Fruit fly (Drosophila melanogaster) whole organism, embryonic: ENCODE measurements around the gene Rpp14a.
A peak's percentile ranks its signal among the peaks of the same experiment; 100 is the strongest.

ENCODE experiments used
- Abd-B ChIP-seq: fragments of 200-800 bp; sonication (Bioruptor generic); optimal IDR thresholded peaks from 2 replicates; lab custom pipeline; 2018; ENCODE audit warnings: missing biosample characterization, mild to moderate bottlenecking, missing genetic modification characterization, moderate library complexity
- Adf1 ChIP-seq: fragments of 200-800 bp; sonication (Bioruptor generic); IDR thresholded peaks from 2 replicates; pipeline ENCODE4 v1.3.6; 2022; ENCODE audit warnings: missing biosample characterization, missing genetic modification characterization
- Asciz ChIP-seq: fragments of 200-800 bp; sonication (Bioruptor generic); optimal IDR thresholded peaks from 2 replicates; lab custom pipeline; 2017; ENCODE audit warnings: missing biosample characterization, mild to moderate bottlenecking, missing genetic modification characterization, missing genetic modification reagents
- BEAF-32 ChIP-seq: fragments of 200-800 bp; sonication (Bioruptor generic); optimal IDR thresholded peaks from 3 replicates; lab custom pipeline; 2017; ENCODE audit warnings: missing biosample characterization, missing genetic modification characterization, mild to moderate bottlenecking, moderate library complexity, missing genetic modification reagents
- CG11093 ChIP-seq: fragments of 200-800 bp; sonication (Bioruptor generic); IDR thresholded peaks from 3 replicates; pipeline ENCODE4 v1.3.6; 2022; ENCODE audit warnings: missing biosample characterization, missing genetic modification characterization
- CG13894 ChIP-seq: fragments of 200-800 bp; sonication (Bioruptor generic); optimal IDR thresholded peaks from 3 replicates; lab custom pipeline; 2018; ENCODE audit warnings: missing biosample characterization, mild to moderate bottlenecking, missing genetic modification characterization, moderate library complexity
- CG15269 ChIP-seq: fragments of 200-800 bp; sonication (Bioruptor generic); optimal IDR thresholded peaks from 2 replicates; lab custom pipeline; 2018; ENCODE audit warnings: missing biosample characterization, mild to moderate bottlenecking, missing genetic modification characterization, moderate library complexity
- CG15479 ChIP-seq: fragments of 200-800 bp; sonication (Bioruptor generic); optimal IDR thresholded peaks from 3 replicates; lab custom pipeline; 2019; ENCODE audit warnings: missing biosample characterization, mild to moderate bottlenecking, missing genetic modification characterization, moderate library complexity
- CG16779 ChIP-seq: fragments of 200-800 bp; sonication (Bioruptor generic); IDR thresholded peaks from 2 replicates; pipeline ENCODE4 v1.3.6; 2022; ENCODE audit warnings: missing biosample characterization, missing genetic modification characterization
- CG17361 ChIP-seq: fragments of 200-800 bp; sonication (Bioruptor generic); IDR thresholded peaks from 3 replicates; pipeline ENCODE4 v1.3.6; 2022; ENCODE audit warnings: missing biosample characterization, missing genetic modification characterization
- CG17802 ChIP-seq: fragments of 200-800 bp; sonication (Bioruptor generic); optimal IDR thresholded peaks from 2 replicates; lab custom pipeline; 2018; ENCODE audit warnings: missing biosample characterization, mild to moderate bottlenecking, missing genetic modification characterization, moderate library complexity
- CG1792 ChIP-seq: fragments of 200-800 bp; sonication (Bioruptor generic); optimal IDR thresholded peaks from 2 replicates; lab custom pipeline; 2016; ENCODE audit warnings: missing biosample characterization, missing genetic modification characterization
- CG18764 ChIP-seq: fragments of 200-800 bp; sonication (Bioruptor generic); optimal IDR thresholded peaks from 3 replicates; lab custom pipeline; 2016; ENCODE audit warnings: missing biosample characterization, missing genetic modification characterization
- CG2116 ChIP-seq: fragments of 200-800 bp; sonication (Bioruptor generic); optimal IDR thresholded peaks from 3 replicates; lab custom pipeline; 2018; ENCODE audit warnings: missing biosample characterization, mild to moderate bottlenecking, missing genetic modification characterization
- CG33557 ChIP-seq: fragments of 200-800 bp; sonication (Bioruptor generic); optimal IDR thresholded peaks from 2 replicates; lab custom pipeline; 2019; ENCODE audit warnings: missing biosample characterization, mild to moderate bottlenecking, missing genetic modification characterization, moderate library complexity
- CG4820 ChIP-seq: fragments of 200-800 bp; sonication (Bioruptor generic); optimal IDR thresholded peaks from 3 replicates; lab custom pipeline; 2016; ENCODE audit warnings: missing biosample characterization, missing genetic modification characterization
- CG6254 ChIP-seq: fragments of 200-800 bp; sonication (Bioruptor generic); optimal IDR thresholded peaks from 3 replicates; lab custom pipeline; 2017; ENCODE audit warnings: mild to moderate bottlenecking, missing biosample characterization, missing genetic modification reagents, missing genetic modification characterization
- CG6272 ChIP-seq: fragments of 200-800 bp; sonication (Bioruptor generic); IDR thresholded peaks from 2 replicates; pipeline ENCODE4 v1.3.6; 2022; ENCODE audit warnings: missing biosample characterization, missing genetic modification characterization
- CG8290 ChIP-seq, 3 experiments: fragments of 200-800 bp; sonication (Bioruptor generic); optimal IDR thresholded peaks; 2 replicates each; lab custom pipeline; 2016 to 2019; ENCODE audit warnings: missing biosample characterization in 3 of 3, missing genetic modification characterization in 3 of 3, mild to moderate bottlenecking in 2 of 3, moderate library complexity in 1 of 3
- CG8765 ChIP-seq: fragments of 200-800 bp; sonication (Bioruptor generic); IDR thresholded peaks from 2 replicates; pipeline ENCODE4 v1.3.6; 2022; ENCODE audit warnings: missing biosample characterization, missing genetic modification characterization
- Eip74EF ChIP-seq, 2 experiments: fragments of 200-800 bp in 1 of 2; fragments of >200 bp in 1 of 2; sonication (Bioruptor generic) in 1 of 2; optimal IDR thresholded peaks; 2 replicates each; lab custom pipeline; 2017 to 2019; ENCODE audit warnings: missing biosample characterization in 2 of 2, missing genetic modification characterization in 2 of 2, mild to moderate bottlenecking in 1 of 2, moderate library complexity in 1 of 2
- Fer3 ChIP-seq: fragments of 200-800 bp; sonication (Bioruptor generic); optimal IDR thresholded peaks from 2 replicates; lab custom pipeline; 2018; ENCODE audit warnings: missing biosample characterization, mild to moderate bottlenecking, missing genetic modification characterization, moderate library complexity
- Hand ChIP-seq: fragments of 200-800 bp; sonication (Bioruptor generic); optimal IDR thresholded peaks from 2 replicates; lab custom pipeline; 2017; ENCODE audit warnings: mild to moderate bottlenecking, missing biosample characterization, missing genetic modification reagents, missing genetic modification characterization
- Lpt ChIP-seq: fragments of >200 bp; optimal IDR thresholded peaks from 2 replicates; lab custom pipeline; 2018; ENCODE audit warnings: missing biosample characterization, missing genetic modification characterization
- MBD-R2 ChIP-seq: fragments of 200-800 bp; sonication (Bioruptor generic); IDR thresholded peaks from 2 replicates; pipeline ENCODE4 v1.3.6; 2022; ENCODE audit warnings: missing biosample characterization, missing genetic modification characterization
- MTF-1 ChIP-seq: fragments of 200-800 bp; sonication (Bioruptor generic); optimal IDR thresholded peaks from 2 replicates; lab custom pipeline; 2018; ENCODE audit warnings: missing biosample characterization, mild to moderate bottlenecking, missing genetic modification characterization, borderline replicate concordance
- Max ChIP-seq: fragments of 200-800 bp; sonication (Bioruptor generic); optimal IDR thresholded peaks from 2 replicates; lab custom pipeline; 2016; ENCODE audit warnings: missing biosample characterization, mild to moderate bottlenecking, missing genetic modification characterization
- NC2α ChIP-seq: fragments of 200-800 bp; sonication (Bioruptor generic); optimal IDR thresholded peaks from 2 replicates; lab custom pipeline; 2016; ENCODE audit warnings: missing biosample characterization, missing genetic modification characterization
- NFAT ChIP-seq: fragments of 200-800 bp; sonication (Bioruptor generic); IDR thresholded peaks from 2 replicates; pipeline ENCODE4 v1.3.6; 2022; ENCODE audit warnings: missing biosample characterization, missing genetic modification characterization
- Oaz ChIP-seq: fragments of 200-800 bp; sonication (Bioruptor generic); IDR thresholded peaks from 2 replicates; pipeline ENCODE4 v1.3.6; 2022; ENCODE audit warnings: missing biosample characterization, missing genetic modification characterization
- Optix ChIP-seq: fragments of 200-800 bp; sonication (Bioruptor generic); IDR thresholded peaks from 3 replicates; pipeline ENCODE4 v1.3.6; 2022; ENCODE audit warnings: missing biosample characterization, missing genetic modification characterization
- Scr ChIP-seq: fragments of 200-800 bp; sonication (Bioruptor generic); IDR thresholded peaks from 2 replicates; pipeline ENCODE4 v1.3.6; 2022; ENCODE audit warnings: missing biosample characterization, missing genetic modification characterization; ENCODE audit not compliant: partially characterized antibody
- Usf ChIP-seq: fragments of 200-800 bp; sonication (Bioruptor generic); optimal IDR thresholded peaks from 2 replicates; lab custom pipeline; 2017; ENCODE audit warnings: missing genotype, missing biosample characterization, missing genetic modification characterization
- bowl ChIP-seq: fragments of 200-800 bp; sonication (Bioruptor generic); IDR thresholded peaks from 2 replicates; pipeline ENCODE4 v1.3.6; 2022; ENCODE audit warnings: missing biosample characterization, missing genetic modification characterization
- cad ChIP-seq: fragments of >200 bp; optimal IDR thresholded peaks from 2 replicates; lab custom pipeline; 2017; ENCODE audit warnings: missing biosample characterization, missing genetic modification characterization
- crol ChIP-seq: fragments of 200-800 bp; sonication (Bioruptor generic); IDR thresholded peaks from 2 replicates; pipeline ENCODE4 v1.3.6; 2022; ENCODE audit warnings: missing biosample characterization, missing genetic modification characterization
- dan ChIP-seq: fragments of 200-800 bp; sonication (Bioruptor generic); IDR thresholded peaks from 2 replicates; pipeline ENCODE4 v1.3.6; 2022; ENCODE audit warnings: missing biosample characterization, missing genetic modification characterization
- grn ChIP-seq: fragments of 200-800 bp; sonication (Bioruptor generic); optimal IDR thresholded peaks from 3 replicates; lab custom pipeline; 2017; ENCODE audit warnings: missing biosample characterization, missing genetic modification characterization
- ind ChIP-seq: fragments of 200-800 bp; sonication (Bioruptor generic); optimal IDR thresholded peaks from 3 replicates; lab custom pipeline; 2016; ENCODE audit warnings: missing biosample characterization, missing genetic modification characterization
- ken ChIP-seq: fragments of 200-800 bp; sonication (Bioruptor generic); IDR thresholded peaks from 3 replicates; pipeline ENCODE4 v1.3.6; 2022; ENCODE audit warnings: missing biosample characterization, missing genetic modification characterization
- lbe ChIP-seq: fragments of 200-800 bp; sonication (Bioruptor generic); optimal IDR thresholded peaks from 2 replicates; lab custom pipeline; 2016; ENCODE audit warnings: missing biosample characterization, mild to moderate bottlenecking, missing genetic modification characterization
- maf-S ChIP-seq: fragments of 200-800 bp; sonication (Bioruptor generic); optimal IDR thresholded peaks from 2 replicates; lab custom pipeline; 2016; ENCODE audit warnings: missing biosample characterization, missing genetic modification characterization
- sens ChIP-seq: fragments of 200-800 bp; sonication (Bioruptor generic); peaks from one replicate; lab custom pipeline; 2016; ENCODE audit warnings: missing biosample characterization, missing genetic modification characterization
- slp2 ChIP-seq: fragments of 200-800 bp; sonication (Bioruptor generic); optimal IDR thresholded peaks from 2 replicates; lab custom pipeline; 2016; ENCODE audit warnings: missing biosample characterization, missing genetic modification characterization
- sug ChIP-seq: fragments of 200-800 bp; optimal IDR thresholded peaks from 2 replicates; lab custom pipeline; 2019; ENCODE audit warnings: missing biosample characterization, mild to moderate bottlenecking, missing genetic modification characterization, moderate library complexity
- ttk ChIP-seq: fragments of 200-800 bp; sonication (Bioruptor generic); IDR thresholded peaks from 2 replicates; pipeline ENCODE4 v2.1.2; 2022; ENCODE audit warnings: missing biosample characterization, missing genetic modification characterization
- vnd ChIP-seq: fragments of 200-800 bp; sonication (Bioruptor generic); IDR thresholded peaks from 3 replicates; pipeline ENCODE4 v1.3.6; 2022; ENCODE audit warnings: missing biosample characterization, missing genetic modification characterization; ENCODE audit not compliant: partially characterized antibody
- z ChIP-seq: fragments of 200-800 bp; sonication (Bioruptor generic); IDR thresholded peaks from 3 replicates; pipeline ENCODE4 v1.3.6; 2022; ENCODE audit warnings: missing biosample characterization, missing genetic modification characterization
- zen2 ChIP-seq: fragments of 200-800 bp; sonication (Bioruptor generic); IDR thresholded peaks from 3 replicates; pipeline ENCODE4 v1.3.6; 2022; ENCODE audit warnings: missing biosample characterization, missing genetic modification characterization; ENCODE audit not compliant: partially characterized antibody

Rpp14a gene

dm6 chr3R:30043139-30043744 lies 13.4 kb upstream of the Rpp14a start, which contains the start of gene Sry-delta (continued):
- TF ChIP-seq zen2 (GFP tag; lab: Robert Waterston, UW) (no peak; the same call in 2 of the 3 replicates), Scr (GFP tag; lab: Robert Waterston, UW) (peak; percentile 76), CG17802 (peak; percentile 83), Abd-B (peak; percentile 86), z (GFP tag; lab: Robert Waterston, UW) (no peak), Max (GFP tag; lab: Kevin White, UChicago) (peak; percentile 80), Optix (GFP tag; lab: Robert Waterston, UW) (peak; percentile 68), CG8765 (GFP tag; lab: Robert Waterston, UW) (peak; percentile 57; the same call in 1 of the 2 replicates), dan (GFP tag; lab: Robert Waterston, UW) (no peak), BEAF-32 (peak; percentile 89), Usf (GFP tag; lab: Kevin White, UChicago) (no peak), CG18764 (GFP tag; lab: Kevin White, UChicago) (peak; percentile 80), sug (tag; lab: Kevin White, UChicago) (peak; percentile 86), CG4820 (GFP tag; lab: Kevin White, UChicago) (peak; percentile 65), CG17361 (GFP tag; lab: Robert Waterston, UW) (peak; percentile 71), Eip74EF (GFP tag; optimal IDR thresholded peaks at IDR 0.05; lab: Kevin White, UChicago) (no peak), CG15269 (tag; lab: Kevin White, UChicago) (no peak), CG6254 (GFP tag; lab: Kevin White, UChicago) (peak; percentile 71), Fer3 (tag; lab: Kevin White, UChicago) (peak; percentile 75), CG8290 (GFP tag; optimal IDR thresholded peaks at IDR 0.05; lab: Kevin White, UChicago) (peak; percentile 72), CG8290 (tag; optimal IDR thresholded peaks at IDR 0.05; lab: Kevin White, UChicago) (peak in 1 of 2 experiments; percentile 37), Lpt (GFP tag; lab: Kevin White, UChicago) (no peak), CG33557 (peak; percentile 52), Hand (no peak), CG2116 (GFP tag; lab: Kevin White, UChicago) (peak; percentile 100), Adf1 (GFP tag; lab: Robert Waterston, UW) (peak; percentile 55; the same call in 1 of the 2 replicates), CG15479 (GFP tag; lab: Kevin White, UChicago) (no peak), cad (peak; percentile 54), CG1792 (GFP tag; lab: Kevin White, UChicago) (peak; percentile 79), vnd (GFP tag; lab: Robert Waterston, UW) (peak; percentile 46; the same call in 2 of the 3 replicates), bowl (0 out of 2 replicates have a peak, but pooled peaks have one; percentile 25), grn (no peak), CG13894 (peak; percentile 89), NFAT (peak; percentile 88), ken (GFP tag; lab: Robert Waterston, UW) (peak; percentile 88), MBD-R2 (GFP tag; lab: Robert Waterston, UW) (peak; percentile 98), Oaz (GFP tag; lab: Robert Waterston, UW) (peak; percentile 49), ttk (peak; percentile 69), CG6272 (GFP tag; lab: Robert Waterston, UW) (peak; percentile 69), MTF-1 (GFP tag; lab: Kevin White, UChicago) (peak; percentile 51), CG11093 (GFP tag; lab: Robert Waterston, UW) (no peak), sens (GFP tag; lab: Kevin White, UChicago) (peak; percentile 96), ind (GFP tag; lab: Kevin White, UChicago) (peak; percentile 88), maf-S (GFP tag; lab: Kevin White, UChicago) (peak; percentile 86), CG16779 (peak; percentile 68), NC2α (peak; percentile 69), crol (no peak), lbe (GFP tag; lab: Kevin White, UChicago) (peak; percentile 68), Asciz (GFP tag; lab: Kevin White, UChicago) (no peak), slp2 (GFP tag; lab: Kevin White, UChicago) (peak; percentile 77)
